Fruit fly (Drosophila melanogaster): ENCODE measurements around the gene CG34242.

CG34242 gene

DNA sequence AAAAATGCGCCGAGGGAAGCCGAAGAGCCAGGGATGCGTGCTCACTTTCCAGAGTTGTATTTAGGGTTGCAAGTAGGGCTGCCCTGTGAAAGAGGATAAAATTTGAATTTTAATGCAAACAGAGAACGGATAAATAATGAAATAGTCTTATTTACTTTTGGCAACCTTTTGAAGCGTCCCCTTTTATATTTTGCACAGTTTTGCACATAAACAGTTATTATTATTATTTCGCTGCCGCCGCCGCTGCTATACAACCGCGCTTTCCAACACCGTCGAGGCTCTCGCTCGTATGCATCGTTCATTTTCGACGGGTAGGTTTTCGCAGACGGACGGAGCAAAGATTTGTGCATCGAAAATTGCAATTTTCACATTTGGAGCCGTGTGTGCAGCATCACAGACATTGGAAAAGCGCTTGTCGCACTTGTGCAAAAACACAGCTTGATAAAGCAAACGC is 19.0 kb upstream of the CG34242 start, which contains the start of the genes sti and tral:
Gene sti, minus strand, starts transcription at position 54 of the 454 bp plus-strand sequence.
Gene tral, plus strand, starts transcription at position 298 of the 454 bp plus-strand sequence.
- TF ChIP-seq CTCF (optimal IDR thresholded peaks at IDR 0.05) (no peak), CG8478 (optimal IDR thresholded peaks at IDR 0.05) (no peak)

DNA sequence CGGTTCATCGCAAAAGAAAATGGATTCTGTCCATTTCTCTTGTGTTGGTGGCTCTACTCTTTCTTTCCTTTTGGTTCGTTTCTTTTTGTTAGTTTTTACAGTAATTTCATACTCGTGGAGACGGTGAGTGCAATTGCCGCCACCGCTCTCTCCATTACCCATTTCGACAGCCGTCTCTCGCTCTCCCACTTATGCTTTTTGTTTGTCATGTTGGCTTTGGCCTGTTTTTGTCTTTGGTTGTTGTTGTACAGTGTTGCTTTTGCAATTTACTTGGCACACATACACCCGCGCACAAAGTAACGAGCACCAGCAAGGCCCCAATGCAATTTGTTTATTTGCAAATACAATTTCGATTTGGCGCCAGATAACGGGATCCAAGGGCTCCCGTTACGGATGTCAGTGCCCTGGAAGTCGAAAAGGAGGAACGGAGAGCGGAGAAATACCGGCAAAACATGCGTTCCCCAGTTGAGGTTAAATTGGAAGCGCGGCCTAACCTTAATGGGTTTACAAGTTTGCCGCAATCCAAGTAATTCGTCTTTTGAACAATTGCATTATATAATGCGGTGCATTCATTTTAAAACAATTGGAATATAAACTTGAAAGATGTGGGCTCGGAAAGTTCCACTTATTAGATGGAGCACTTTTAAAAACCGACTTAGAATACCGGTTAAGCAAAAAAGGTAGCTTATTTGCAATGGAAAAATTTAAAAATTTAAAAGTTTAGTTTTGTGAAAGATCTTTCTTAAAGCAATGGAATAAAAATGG is 17.9 kb upstream of the CG34242 start:
- TF ChIP-seq CG8478 (optimal IDR thresholded peaks at IDR 0.05): no peak
- no peak for TF ChIP-seq CTCF (optimal IDR thresholded peaks at IDR 0.05)

DNA sequence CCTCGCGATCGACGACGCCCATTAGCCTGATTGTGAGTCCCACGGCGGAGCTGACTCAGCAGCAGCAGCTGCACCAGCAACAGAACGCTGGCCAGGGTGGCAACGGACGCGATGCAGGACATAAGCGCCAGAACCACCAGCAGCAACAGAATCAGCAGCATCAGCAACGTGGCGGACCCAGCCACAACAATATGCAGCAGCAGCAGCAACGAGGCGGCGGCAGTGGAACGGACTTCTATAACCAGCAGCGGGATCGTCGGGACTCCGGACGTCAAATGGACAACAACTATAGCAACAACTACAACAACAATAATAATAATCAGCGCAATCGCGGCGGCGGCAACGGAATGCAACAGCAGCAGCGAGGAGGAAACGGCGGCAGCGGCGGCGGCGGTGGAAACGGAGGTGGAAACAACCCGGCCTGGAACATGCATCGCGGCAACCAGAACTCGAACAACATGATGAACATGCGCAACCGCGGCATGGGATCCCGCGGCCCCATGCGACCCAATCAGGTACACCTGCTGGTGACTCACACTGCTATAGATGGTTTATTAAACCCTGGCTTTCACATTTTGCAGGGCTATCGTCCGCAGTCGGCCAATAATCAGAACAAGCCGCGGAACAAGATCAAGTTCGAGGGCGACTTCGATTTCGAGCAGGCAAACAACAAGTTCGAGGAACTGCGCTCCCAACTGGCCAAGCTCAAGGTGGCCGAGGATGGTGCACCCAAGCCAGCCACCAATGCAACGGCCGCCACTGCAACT is 16.2 kb upstream of the CG34242 start:
- no peak for TF ChIP-seq CTCF (optimal IDR thresholded peaks at IDR 0.05)
- no peak for TF ChIP-seq CG8478 (optimal IDR thresholded peaks at IDR 0.05)

DNA sequence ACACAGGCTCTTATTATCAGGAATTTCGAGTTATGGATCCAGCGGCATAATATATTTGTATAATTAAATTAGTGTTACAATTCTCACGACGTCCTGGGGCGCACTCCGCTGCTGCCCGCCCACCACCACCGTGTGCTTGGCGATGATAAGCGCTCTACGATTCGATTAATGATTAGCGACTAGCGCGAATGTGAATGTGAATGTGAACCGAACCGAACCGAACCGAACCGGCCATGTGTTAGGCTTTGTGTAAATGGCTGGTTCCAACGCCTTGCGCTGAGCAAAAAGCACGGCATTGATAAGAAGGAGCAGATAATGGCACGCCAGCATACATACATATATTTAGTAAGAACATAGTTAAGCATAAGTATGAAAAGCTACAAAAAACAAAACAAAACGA is 14.5 kb upstream of the CG34242 start:
- TF ChIP-seq CG8478 (optimal IDR thresholded peaks at IDR 0.05) (no peak), CTCF (optimal IDR thresholded peaks at IDR 0.05) (no peak)

DNA sequence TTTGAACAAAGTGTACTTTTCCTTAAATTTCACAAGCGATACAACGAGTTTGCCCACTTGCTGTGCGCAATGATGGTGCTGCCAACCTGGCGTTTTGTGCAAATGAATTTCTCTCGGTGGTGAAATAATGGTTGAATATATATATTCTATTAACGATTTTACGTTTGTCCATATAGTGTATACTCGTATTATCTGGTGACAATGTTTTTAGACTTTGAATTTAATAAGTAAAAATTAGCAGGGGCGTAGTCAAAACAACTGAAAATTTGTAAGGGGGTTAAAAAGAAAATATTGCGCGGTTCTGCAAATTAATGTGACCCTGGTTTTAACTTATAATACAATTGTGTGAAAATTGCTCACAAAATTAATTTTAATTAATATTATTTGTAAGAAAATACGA is 9.9 kb upstream of the CG34242 start, which contains the start of the genes ver and Gcn5:
Gene ver, plus strand, starts transcription at position 47 of the 400 bp plus-strand sequence.
Gene Gcn5, minus strand, starts transcription at position 74 of the 400 bp plus-strand sequence.
- TF ChIP-seq CTCF (optimal IDR thresholded peaks at IDR 0.05) (no peak), CG8478 (optimal IDR thresholded peaks at IDR 0.05) (no peak)

DNA sequence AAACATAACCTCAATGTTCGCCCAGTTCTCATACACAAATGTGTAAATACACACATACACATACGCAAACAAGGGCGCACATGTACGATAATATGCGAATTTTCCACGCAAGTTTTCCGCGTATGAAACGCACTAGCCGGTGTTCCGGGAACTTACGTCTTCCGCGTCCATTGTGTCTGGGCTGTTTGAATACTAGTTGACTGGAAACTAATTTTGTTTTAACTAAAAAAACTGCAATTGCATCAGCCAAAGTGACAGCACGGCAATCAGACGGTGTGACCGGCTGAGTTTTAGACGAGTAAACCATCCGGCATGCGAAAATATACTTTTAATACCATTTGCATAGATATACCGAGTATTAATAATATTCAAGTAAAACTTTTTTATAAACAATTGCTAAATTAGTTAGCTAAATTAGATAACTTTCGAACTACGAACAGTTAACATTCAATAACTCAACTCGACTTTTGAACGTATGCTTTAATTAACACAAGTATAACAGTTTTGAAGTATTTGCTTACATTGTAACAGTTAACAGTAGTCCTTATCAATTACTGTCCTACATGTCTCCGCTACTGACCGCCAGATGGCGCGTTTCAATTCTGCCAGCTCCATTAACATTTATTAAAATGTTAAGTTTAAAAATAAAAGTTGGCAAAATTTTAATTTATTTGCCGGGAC is 7.2 kb upstream of the CG34242 start, which contains the start of gene eIF2beta:
Gene eIF2beta, minus strand, starts transcription at position 299 of the 681 bp plus-strand sequence.
- TF ChIP-seq CTCF (optimal IDR thresholded peaks at IDR 0.05): peak; percentile 77 to 91
- TF ChIP-seq CG8478 (optimal IDR thresholded peaks at IDR 0.05): no peak

DNA sequence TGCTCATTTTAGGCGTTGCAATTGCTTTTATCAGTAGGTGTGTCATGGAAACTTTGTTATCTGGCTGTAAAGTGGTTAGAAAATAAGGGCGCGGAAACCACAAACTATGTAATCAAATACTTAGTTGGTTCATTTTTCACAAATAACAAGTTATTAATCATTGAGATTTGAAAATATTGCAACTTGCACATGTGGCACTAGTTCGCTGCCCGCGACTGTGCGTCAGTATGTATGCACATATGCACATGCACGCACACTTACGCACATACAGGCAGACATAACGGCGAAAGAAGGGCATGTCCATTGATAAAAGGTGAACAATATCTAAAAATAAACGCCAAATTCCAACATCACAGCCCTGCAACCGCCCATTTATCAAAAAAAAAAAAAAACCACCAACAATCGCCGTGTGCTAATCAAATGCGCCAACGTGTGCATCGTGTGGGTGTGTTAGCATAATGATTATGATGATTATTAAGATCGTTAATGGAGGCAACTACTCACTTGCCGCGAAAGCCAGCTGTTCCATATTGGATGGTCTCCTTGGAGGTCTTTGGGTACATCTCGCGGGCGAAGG is 4.3 kb upstream of the CG34242 start:
- TF ChIP-seq CG8478 (optimal IDR thresholded peaks at IDR 0.05): no peak
- no peak for TF ChIP-seq CTCF (optimal IDR thresholded peaks at IDR 0.05)

DNA sequence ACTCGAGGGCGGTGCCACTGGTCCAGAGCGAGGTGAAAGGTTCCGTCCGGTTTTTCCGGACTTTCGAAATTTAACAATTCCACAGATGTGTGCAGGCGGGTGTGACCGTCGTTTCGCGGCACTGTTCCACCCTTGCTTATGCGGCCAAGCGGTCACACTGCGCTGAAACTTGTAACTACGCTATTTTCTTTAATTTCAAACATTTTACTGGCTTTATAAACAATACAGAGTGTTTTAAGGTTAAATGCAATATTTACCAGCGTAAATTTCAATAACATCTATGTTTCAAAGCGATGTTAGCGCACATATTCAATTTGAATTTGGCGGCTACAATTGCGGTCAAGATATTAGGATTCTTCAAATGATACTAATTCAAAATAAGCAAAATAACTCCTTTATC is 3.8 kb upstream of the CG34242 start, which contains the start of gene nst:
Gene nst, minus strand, starts transcription at position 128 of the 400 bp plus-strand sequence.
- no peak for TF ChIP-seq CTCF (optimal IDR thresholded peaks at IDR 0.05)
- no peak for TF ChIP-seq CG8478 (optimal IDR thresholded peaks at IDR 0.05)

DNA sequence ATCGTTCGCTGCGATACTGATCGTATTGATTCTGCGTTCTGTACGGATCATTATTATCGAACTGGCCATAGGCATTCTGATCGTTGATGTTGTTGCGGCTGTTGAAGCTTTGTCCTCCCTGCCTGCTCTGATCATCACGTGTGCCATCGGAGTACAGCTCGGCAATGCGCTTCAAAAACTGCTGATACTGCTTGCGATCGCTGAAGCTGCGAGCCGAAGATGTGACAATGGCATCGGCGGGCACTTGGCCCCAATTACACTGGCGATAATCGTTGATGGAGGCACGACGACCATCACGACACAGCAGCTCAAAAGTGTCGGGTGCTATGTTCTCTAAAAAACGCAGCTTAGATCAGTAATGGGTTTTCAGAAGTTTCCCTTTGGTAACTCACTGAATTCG is 1.6 kb upstream of the CG34242 start:
- TF ChIP-seq CG8478 (optimal IDR thresholded peaks at IDR 0.05): no peak
- no peak for TF ChIP-seq CTCF (optimal IDR thresholded peaks at IDR 0.05)

DNA sequence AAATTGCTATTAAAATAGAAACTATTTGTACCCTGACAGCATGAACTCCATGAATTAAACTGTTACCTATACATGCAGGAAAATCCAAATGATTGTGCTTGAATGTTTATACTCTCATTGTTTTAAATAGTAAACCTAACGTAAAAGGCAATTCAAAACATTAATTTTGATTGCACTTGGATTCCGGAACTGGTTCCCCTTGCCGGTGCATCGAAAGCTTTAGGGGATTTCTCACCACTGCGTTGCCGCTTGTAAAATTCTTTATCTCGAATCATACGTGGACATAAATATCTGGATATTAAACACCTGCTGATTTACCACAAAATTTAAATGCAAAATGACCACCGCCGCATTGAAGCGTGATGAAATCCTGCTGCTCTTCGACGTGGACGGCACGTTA is 522 bp downstream of the CG34242 start, which contains the start of gene Pmm2:
Gene Pmm2, plus strand, starts transcription at position 273 of the 400 bp plus-strand sequence.
- TF ChIP-seq CTCF (optimal IDR thresholded peaks at IDR 0.05): peak in 1 of 2 experiments; percentile 17
- no peak for TF ChIP-seq CG8478 (optimal IDR thresholded peaks at IDR 0.05)

DNA sequence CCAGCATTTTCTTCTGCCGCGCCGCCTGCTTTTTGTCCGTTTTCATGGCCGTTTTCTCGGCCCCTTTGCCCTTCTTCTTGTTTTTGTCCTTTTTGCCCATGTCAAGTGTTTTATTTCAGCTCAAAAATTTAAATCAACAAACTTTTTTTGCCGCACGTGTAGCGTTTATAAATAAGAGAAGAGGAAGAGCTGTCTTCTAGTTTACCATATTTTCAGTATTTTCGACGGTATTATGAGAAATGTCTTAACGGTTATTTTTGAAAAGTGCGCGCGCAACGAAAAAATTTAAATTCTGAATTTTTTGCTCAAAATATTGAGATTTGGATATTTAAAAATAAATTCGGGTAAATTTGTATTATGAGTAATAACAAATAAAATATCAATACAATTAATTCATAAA is 3.3 kb downstream of the CG34242 start, which contains the start of gene CG4069:
Gene CG4069, minus strand, starts transcription at position 193 of the 400 bp plus-strand sequence.
- no peak for TF ChIP-seq CTCF (optimal IDR thresholded peaks at IDR 0.05)
- no peak for TF ChIP-seq CG8478 (optimal IDR thresholded peaks at IDR 0.05)

DNA sequence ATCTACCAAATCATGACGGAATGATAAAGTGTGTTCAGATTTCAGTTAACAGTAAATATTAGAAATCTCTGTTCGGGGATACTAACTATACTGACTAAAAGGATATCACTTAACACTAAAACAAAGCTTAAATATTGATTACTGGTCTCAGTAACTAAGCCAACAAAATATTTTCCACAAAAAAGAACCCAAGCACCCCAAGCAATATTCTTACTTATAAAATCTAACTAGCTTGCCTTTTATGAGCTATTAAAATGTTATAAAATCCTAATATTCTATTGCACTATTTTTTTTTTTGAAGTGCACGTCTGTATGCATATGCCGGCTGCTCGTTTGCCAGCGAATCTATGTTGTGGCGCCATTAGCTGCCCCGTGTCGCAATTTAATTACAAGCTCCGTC is 15.7 kb downstream of the CG34242 start:
- TF ChIP-seq CTCF (optimal IDR thresholded peaks at IDR 0.05) (no peak), CG8478 (optimal IDR thresholded peaks at IDR 0.05) (no peak)

DNA sequence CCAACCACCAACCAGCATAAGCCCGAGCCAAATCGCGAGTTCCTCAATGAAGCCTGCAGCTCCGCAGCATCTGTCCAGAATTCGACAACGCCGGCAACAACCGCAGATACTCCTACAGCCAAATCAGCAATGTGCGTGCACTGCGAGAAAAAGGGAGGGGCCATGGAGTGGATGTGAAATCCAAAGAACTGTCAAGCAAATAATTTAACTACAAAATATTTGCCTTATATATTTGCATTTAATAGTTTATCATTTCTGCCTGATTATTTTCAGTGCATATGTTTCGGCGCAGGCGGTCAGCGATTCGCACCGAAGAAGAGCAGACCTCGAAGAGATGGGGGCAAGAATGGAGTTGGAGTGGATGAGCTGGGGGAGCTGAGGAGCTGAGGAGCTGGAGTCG is 17.9 kb downstream of the CG34242 start:
- TF ChIP-seq CTCF (optimal IDR thresholded peaks at IDR 0.05) (no peak), CG8478 (optimal IDR thresholded peaks at IDR 0.05) (no peak)

DNA sequence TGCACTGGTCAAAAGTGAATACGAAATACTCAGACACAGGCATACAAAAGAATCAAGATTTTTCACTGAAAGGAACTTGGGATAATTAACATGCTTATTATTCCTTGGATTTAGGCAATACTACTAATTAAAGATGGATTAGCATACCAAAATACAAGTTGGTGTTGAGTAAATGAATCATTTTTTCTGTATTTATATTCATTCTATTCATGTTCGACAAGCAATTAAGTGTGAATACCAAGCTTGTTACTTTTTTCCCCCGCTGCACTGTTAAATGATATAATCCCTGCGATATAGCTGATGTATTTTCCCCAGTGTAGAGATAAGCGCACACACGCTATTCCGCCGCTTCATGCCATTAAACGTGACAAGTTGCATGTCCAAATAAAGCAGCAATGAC is 23.9 kb downstream of the CG34242 start:
- no peak for TF ChIP-seq CTCF (optimal IDR thresholded peaks at IDR 0.05)
- no peak for TF ChIP-seq CG8478 (optimal IDR thresholded peaks at IDR 0.05)

Measured in S2 (cell line).